Fruit fly (Drosophila melanogaster) whole organism, embryonic: ENCODE results near the gene Rab9Db.

Source experiments
- Atf3 ChIP-seq: fragments of 200-800 bp; sonication (Bioruptor generic); optimal IDR thresholded peaks from 3 replicates; lab custom pipeline; 2016; ENCODE audit warnings: missing biosample characterization, missing genetic modification characterization
- B-H2 ChIP-seq: fragments of 200-800 bp; sonication (Bioruptor generic); optimal IDR thresholded peaks from 2 replicates; lab custom pipeline; 2018; ENCODE audit warnings: missing biosample characterization, mild to moderate bottlenecking, missing genetic modification characterization
- CG10654 ChIP-seq: fragments of 200-800 bp; sonication (Bioruptor generic); optimal IDR thresholded peaks from 2 replicates; lab custom pipeline; 2016; ENCODE audit warnings: missing biosample characterization, missing genetic modification characterization
- CG12236 ChIP-seq: fragments of 200-800 bp; sonication (Bioruptor generic); optimal IDR thresholded peaks from 2 replicates; lab custom pipeline; 2016; ENCODE audit warnings: missing biosample characterization, missing genetic modification characterization
- CG1233 ChIP-seq: fragments of 200-800 bp; sonication (Bioruptor generic); optimal IDR thresholded peaks from 4 replicates; lab custom pipeline; 2018; ENCODE audit warnings: missing biosample characterization, mild to moderate bottlenecking, missing genetic modification characterization
- CG12744 ChIP-seq: fragments of 200-800 bp; sonication (Bioruptor generic); optimal IDR thresholded peaks from 2 replicates; lab custom pipeline; 2016; ENCODE audit warnings: missing biosample characterization, missing genetic modification characterization
- CG15696 ChIP-seq: fragments of 200-800 bp; sonication (Bioruptor generic); optimal IDR thresholded peaks from 2 replicates; lab custom pipeline; 2019; ENCODE audit warnings: missing biosample characterization, mild to moderate bottlenecking, missing genetic modification characterization, moderate library complexity
- CG18764 ChIP-seq: fragments of 200-800 bp; sonication (Bioruptor generic); optimal IDR thresholded peaks from 3 replicates; lab custom pipeline; 2016; ENCODE audit warnings: missing biosample characterization, missing genetic modification characterization
- CG2199 ChIP-seq: fragments of 200-800 bp; sonication (Bioruptor generic); IDR thresholded peaks from 3 replicates; pipeline ENCODE4 v1.3.6; 2022; ENCODE audit warnings: missing biosample characterization, missing genetic modification characterization
- CG31365 ChIP-seq: fragments of 200-800 bp; sonication (Bioruptor generic); optimal IDR thresholded peaks from 2 replicates; lab custom pipeline; 2018; ENCODE audit warnings: missing biosample characterization, mild to moderate bottlenecking, missing genetic modification characterization
- CG32532 ChIP-seq: fragments of 200-800 bp; sonication (Bioruptor generic); IDR thresholded peaks from 2 replicates; pipeline ENCODE4 v1.3.6; 2022; ENCODE audit warnings: missing biosample characterization, missing genetic modification characterization
- CG3847 ChIP-seq: fragments of 200-800 bp; sonication (Bioruptor generic); IDR thresholded peaks from 2 replicates; pipeline ENCODE4 v1.3.6; 2022; ENCODE audit warnings: missing biosample characterization, missing genetic modification characterization
- CG4360 ChIP-seq: fragments of 200-800 bp; sonication (Bioruptor generic); IDR thresholded peaks from 2 replicates; pipeline ENCODE4 v1.3.6; 2022; ENCODE audit warnings: missing biosample characterization, missing genetic modification characterization
- CG6254 ChIP-seq: fragments of 200-800 bp; sonication (Bioruptor generic); optimal IDR thresholded peaks from 3 replicates; lab custom pipeline; 2017; ENCODE audit warnings: mild to moderate bottlenecking, missing biosample characterization, missing genetic modification reagents, missing genetic modification characterization
- CG6654 ChIP-seq: fragments of 200-800 bp; sonication (Bioruptor generic); optimal IDR thresholded peaks from 2 replicates; lab custom pipeline; 2017; ENCODE audit warnings: missing biosample characterization, mild to moderate bottlenecking, missing genetic modification characterization
- CG6791 ChIP-seq: fragments of 200-800 bp; sonication (Bioruptor generic); IDR thresholded peaks from 3 replicates; pipeline ENCODE4 v1.3.6; 2022; ENCODE audit warnings: missing biosample characterization, missing genetic modification characterization; ENCODE audit not compliant: partially characterized antibody
- CG7271 ChIP-seq: fragments of 200-800 bp; sonication (Bioruptor generic); optimal IDR thresholded peaks from 2 replicates; lab custom pipeline; 2018; ENCODE audit warnings: missing biosample characterization, mild to moderate bottlenecking, missing genetic modification characterization, moderate library complexity
- CG7839 ChIP-seq: fragments of 200-800 bp; sonication (Bioruptor generic); optimal IDR thresholded peaks from 3 replicates; lab custom pipeline; 2018; ENCODE audit warnings: missing biosample characterization, mild to moderate bottlenecking, missing genetic modification characterization, moderate library complexity
- CG8359 ChIP-seq: fragments of 200-800 bp; sonication (Bioruptor generic); optimal IDR thresholded peaks from 2 replicates; lab custom pipeline; 2017; ENCODE audit warnings: missing biosample characterization, mild to moderate bottlenecking, missing genetic modification characterization, borderline replicate concordance
- CG8765 ChIP-seq: fragments of 200-800 bp; sonication (Bioruptor generic); IDR thresholded peaks from 2 replicates; pipeline ENCODE4 v1.3.6; 2022; ENCODE audit warnings: missing biosample characterization, missing genetic modification characterization
- D19A ChIP-seq: fragments of 200-800 bp; optimal IDR thresholded peaks from 3 replicates; lab custom pipeline; 2019; ENCODE audit warnings: missing biosample characterization, mild to moderate bottlenecking, missing genetic modification characterization, moderate library complexity
- Dp ChIP-seq: fragments of 200-800 bp; sonication (Bioruptor generic); optimal IDR thresholded peaks from 2 replicates; lab custom pipeline; 2018; ENCODE audit warnings: missing biosample characterization, mild to moderate bottlenecking, missing genetic modification characterization, moderate library complexity
- HLH54F ChIP-seq: fragments of 200-800 bp; sonication (Bioruptor generic); optimal IDR thresholded peaks from 3 replicates; lab custom pipeline; 2016; ENCODE audit warnings: missing biosample characterization, missing genetic modification characterization
- Hmr ChIP-seq: fragments of 200-800 bp; sonication (Bioruptor generic); optimal IDR thresholded peaks from 3 replicates; lab custom pipeline; 2017; ENCODE audit warnings: mild to moderate bottlenecking, missing biosample characterization, missing genetic modification reagents, missing genetic modification characterization
- MBD-R2 ChIP-seq: fragments of 200-800 bp; sonication (Bioruptor generic); IDR thresholded peaks from 2 replicates; pipeline ENCODE4 v1.3.6; 2022; ENCODE audit warnings: missing biosample characterization, missing genetic modification characterization
- Myb ChIP-seq: fragments of 200-800 bp; sonication (Bioruptor generic); optimal IDR thresholded peaks from 2 replicates; lab custom pipeline; 2016; ENCODE audit warnings: missing biosample characterization, missing genetic modification characterization
- Side ChIP-seq: fragments of 200-800 bp; sonication (Bioruptor generic); optimal IDR thresholded peaks from 2 replicates; lab custom pipeline; 2016; ENCODE audit warnings: missing biosample characterization, missing genetic modification characterization
- Tbp ChIP-seq: fragments of >200 bp; optimal IDR thresholded peaks from 2 replicates; lab custom pipeline; 2018; ENCODE audit warnings: missing biosample characterization, missing genetic modification characterization
- ac ChIP-seq: fragments of 200-800 bp; sonication (Bioruptor generic); optimal IDR thresholded peaks from 3 replicates; lab custom pipeline; 2017; ENCODE audit warnings: missing biosample characterization, mild to moderate bottlenecking, missing genetic modification characterization
- amos ChIP-seq: fragments of 200-800 bp; sonication (Bioruptor generic); IDR thresholded peaks from 2 replicates; pipeline ENCODE4 v1.3.6; 2022; ENCODE audit warnings: missing biosample characterization, missing genetic modification characterization; ENCODE audit not compliant: partially characterized antibody
- bab2 ChIP-seq: fragments of 200-800 bp; sonication (Bioruptor generic); optimal IDR thresholded peaks from 2 replicates; lab custom pipeline; 2016; ENCODE audit warnings: missing biosample characterization, missing genetic modification characterization
- da ChIP-seq: fragments of 200-800 bp; sonication (Bioruptor generic); optimal IDR thresholded peaks from 2 replicates; lab custom pipeline; 2016; ENCODE audit warnings: missing biosample characterization, missing genetic modification characterization
- dpn ChIP-seq, 2 experiments: fragments of 200-800 bp; sonication (Bioruptor generic); optimal IDR thresholded peaks; 3 replicates each; lab custom pipeline; 2016; ENCODE audit warnings: missing biosample characterization in 2 of 2, missing genetic modification characterization in 2 of 2
- en ChIP-seq: fragments of 200-800 bp; sonication (Bioruptor generic); optimal IDR thresholded peaks from 2 replicates; lab custom pipeline; 2016; ENCODE audit warnings: missing biosample characterization, missing genetic modification characterization
- her ChIP-seq: fragments of 200-800 bp; sonication (Bioruptor generic); optimal IDR thresholded peaks from 2 replicates; lab custom pipeline; 2016; ENCODE audit warnings: missing biosample characterization, missing genetic modification characterization
- insv ChIP-seq, 2 experiments: fragments of 200-800 bp; sonication (Bioruptor generic); optimal IDR thresholded peaks; 3 replicates each; lab custom pipeline; 2016 to 2018; ENCODE audit warnings: missing biosample characterization in 2 of 2, missing genetic modification characterization in 2 of 2
- kni ChIP-seq: fragments of 200-800 bp; sonication (Bioruptor generic); optimal IDR thresholded peaks from 3 replicates; lab custom pipeline; 2017; ENCODE audit warnings: mild to moderate bottlenecking, missing biosample characterization, missing genetic modification reagents, missing genetic modification characterization
- knrl ChIP-seq: fragments of 200-800 bp; sonication (Bioruptor generic); IDR thresholded peaks from 3 replicates; pipeline ENCODE4 v1.3.6; 2022; ENCODE audit warnings: missing biosample characterization, missing genetic modification characterization; ENCODE audit not compliant: partially characterized antibody
- lilli ChIP-seq: fragments of 200-800 bp; sonication (Bioruptor generic); optimal IDR thresholded peaks from 3 replicates; lab custom pipeline; 2016; ENCODE audit warnings: missing biosample characterization, missing genetic modification characterization
- lola ChIP-seq, 3 experiments: fragments of >200 bp in 2 of 3; fragments of 200-800 bp in 1 of 3; sonication (Bioruptor generic) in 1 of 3; optimal IDR thresholded peaks; 2 replicates each; lab custom pipeline; 2017 to 2019; ENCODE audit warnings: missing biosample characterization in 3 of 3, missing genetic modification characterization in 3 of 3, mild to moderate bottlenecking in 1 of 3, moderate library complexity in 1 of 3
- maf-S ChIP-seq: fragments of 200-800 bp; sonication (Bioruptor generic); optimal IDR thresholded peaks from 2 replicates; lab custom pipeline; 2016; ENCODE audit warnings: missing biosample characterization, missing genetic modification characterization
- mld ChIP-seq: fragments of 200-800 bp; sonication (Bioruptor generic); IDR thresholded peaks from 3 replicates; pipeline ENCODE4 v1.3.6; 2022; ENCODE audit warnings: missing biosample characterization, missing genetic modification characterization; ENCODE audit not compliant: partially characterized antibody
- nmo ChIP-seq: fragments of 200-800 bp; sonication (Bioruptor generic); optimal IDR thresholded peaks from 2 replicates; lab custom pipeline; 2018; ENCODE audit warnings: missing biosample characterization, mild to moderate bottlenecking, missing genetic modification characterization, moderate library complexity
- onecut ChIP-seq: fragments of 200-800 bp; sonication (Bioruptor generic); IDR thresholded peaks from 2 replicates; pipeline ENCODE4 v1.3.6; 2022; ENCODE audit warnings: missing biosample characterization, missing genetic modification characterization
- otp ChIP-seq: fragments of 200-800 bp; sonication (Bioruptor generic); IDR thresholded peaks from 3 replicates; pipeline ENCODE4, ENCODE4 v1.3.6; 2022; ENCODE audit warnings: missing biosample characterization, missing genetic modification characterization
- run ChIP-seq: fragments of 200-800 bp; sonication (Bioruptor generic); optimal IDR thresholded peaks from 3 replicates; lab custom pipeline; 2018; ENCODE audit warnings: missing biosample characterization, mild to moderate bottlenecking, missing genetic modification characterization
- slou ChIP-seq: fragments of 200-800 bp; sonication (Bioruptor generic); optimal IDR thresholded peaks from 3 replicates; lab custom pipeline; 2016; ENCODE audit warnings: missing biosample characterization, missing genetic modification characterization
- tgo ChIP-seq: fragments of 200-800 bp; sonication (Bioruptor generic); IDR thresholded peaks from 3 replicates; pipeline ENCODE4 v1.3.6; 2022; ENCODE audit warnings: missing biosample characterization, missing genetic modification characterization
- tna ChIP-seq: fragments of 200-800 bp; sonication (Bioruptor generic); IDR thresholded peaks from 2 replicates; pipeline ENCODE4 v1.3.6; 2022; ENCODE audit warnings: missing biosample characterization, missing genetic modification characterization; ENCODE audit not compliant: partially characterized antibody
- toy ChIP-seq: fragments of 200-800 bp; sonication (Bioruptor generic); IDR thresholded peaks from 2 replicates; pipeline ENCODE4 v1.3.6; 2022; ENCODE audit warnings: missing biosample characterization, missing genetic modification characterization
- zen ChIP-seq: fragments of 200-800 bp; sonication (Bioruptor generic); optimal IDR thresholded peaks from 3 replicates; lab custom pipeline; 2018; ENCODE audit warnings: missing biosample characterization, mild to moderate bottlenecking, missing genetic modification characterization, moderate library complexity

Rab9Db gene

dm6 chrX:10628874-10629273 lies 5.8 kb upstream of the Rab9Db start (continued):
- no peak for TF ChIP-seq ac (GFP tag; lab: Kevin White, UChicago)
- TF ChIP-seq CG7839 (tag; lab: Kevin White, UChicago), result peak; percentile 67
- TF ChIP-seq tgo (GFP tag; lab: Robert Waterston, UW), result no peak
- TF ChIP-seq CG32532 (GFP tag; lab: Robert Waterston, UW), result no peak
- no peak for TF ChIP-seq mld (GFP tag; lab: Robert Waterston, UW)
- TF ChIP-seq run (tag; lab: Kevin White, UChicago), result no peak
- no peak for TF ChIP-seq CG7271 (tag; lab: Kevin White, UChicago)
- no peak for TF ChIP-seq amos (GFP tag; lab: Robert Waterston, UW)
- peak; percentile 1 for TF ChIP-seq maf-S (GFP tag; lab: Kevin White, UChicago)
- TF ChIP-seq onecut (GFP tag; lab: Robert Waterston, UW), result no peak
- peak; percentile 10 for TF ChIP-seq Side
- TF ChIP-seq Dp (GFP tag; lab: Kevin White, UChicago), result no peak
- no peak for TF ChIP-seq otp (GFP tag; lab: Robert Waterston, UW)
- peak; percentile 60 for TF ChIP-seq lilli (GFP tag; lab: Kevin White, UChicago)
- TF ChIP-seq CG3847 (GFP tag; lab: Robert Waterston, UW), result 0 out of 2 replicates have a peak, but pooled peaks have one; percentile 18
- peak; percentile 57 for TF ChIP-seq nmo (GFP tag; lab: Kevin White, UChicago)
- TF ChIP-seq CG6254 (GFP tag; lab: Kevin White, UChicago), result peak; percentile 2
- no peak for TF ChIP-seq knrl
- no peak for TF ChIP-seq MBD-R2
- TF ChIP-seq B-H2 (GFP tag; lab: Kevin White, UChicago), result no peak
- TF ChIP-seq lola (GFP tag; optimal IDR thresholded peaks at IDR 0.05; lab: Kevin White, UChicago), result peak in 1 of 3 experiments; percentile 49
- TF ChIP-seq CG4360 (GFP tag; lab: Robert Waterston, UW), result no peak
- TF ChIP-seq tna (GFP tag; lab: Robert Waterston, UW), result no peak
- TF ChIP-seq CG1233 (GFP tag; lab: Kevin White, UChicago), result no peak
- TF ChIP-seq da (GFP tag; lab: Kevin White, UChicago), result no peak
- peak; percentile 67 for TF ChIP-seq Hmr
- TF ChIP-seq Tbp, result no peak
- no peak for TF ChIP-seq slou (GFP tag; lab: Kevin White, UChicago)
- no peak for TF ChIP-seq insv (GFP tag; optimal IDR thresholded peaks at IDR 0.05; lab: Kevin White, UChicago)
- no peak for TF ChIP-seq her (GFP tag; lab: Kevin White, UChicago)
- no peak for TF ChIP-seq toy (GFP tag; lab: Robert Waterston, UW)
- no peak for TF ChIP-seq HLH54F (GFP tag; lab: Kevin White, UChicago)
- TF ChIP-seq CG10654, result no peak
- TF ChIP-seq zen (tag; lab: Kevin White, UChicago), result no peak
- TF ChIP-seq dpn (GFP tag; optimal IDR thresholded peaks at IDR 0.05; lab: Kevin White, UChicago), result peak; percentile 18 to 34
- no peak for TF ChIP-seq CG12744
- no peak for TF ChIP-seq Atf3 (GFP tag; lab: Kevin White, UChicago)
- no peak for TF ChIP-seq CG2199
- no peak for TF ChIP-seq CG6791 (GFP tag; lab: Robert Waterston, UW)
- TF ChIP-seq D19A (tag; lab: Kevin White, UChicago), result peak; percentile 28
- TF ChIP-seq CG12236, result no peak
- TF ChIP-seq CG31365, result no peak
- TF ChIP-seq CG6654 (GFP tag; lab: Kevin White, UChicago), result no peak
- TF ChIP-seq en (GFP tag; lab: Kevin White, UChicago), result no peak
- TF ChIP-seq CG8359 (GFP tag; lab: Kevin White, UChicago), result no peak
- peak; percentile 30 for TF ChIP-seq bab2
- TF ChIP-seq Myb (GFP tag; lab: Kevin White, UChicago), result peak; percentile 16
- no peak for TF ChIP-seq kni (GFP tag; lab: Kevin White, UChicago)
- TF ChIP-seq CG15696 (tag; lab: Kevin White, UChicago), result no peak
- no peak for TF ChIP-seq CG8765 (GFP tag; lab: Robert Waterston, UW)
- TF ChIP-seq CG18764 (GFP tag; lab: Kevin White, UChicago), result no peak
